Fruit fly (Drosophila melanogaster) whole organism, prepupa: ENCODE results near the gene IA-2.

ENCODE experiments used
- CG10631 ChIP-seq: fragments of 200-800 bp; sonication (Bioruptor generic); optimal IDR thresholded peaks from 2 replicates; lab custom pipeline; 2016; ENCODE audit warnings: missing biosample characterization, missing genetic modification characterization
- CG10669 ChIP-seq: fragments of 200-800 bp; sonication (Bioruptor generic); optimal IDR thresholded peaks from 3 replicates; lab custom pipeline; 2018; ENCODE audit warnings: missing biosample characterization, mild to moderate bottlenecking, missing genetic modification characterization, moderate library complexity
- CG11294 ChIP-seq: fragments of 200-800 bp; sonication (Bioruptor generic); IDR thresholded peaks from 2 replicates; pipeline ENCODE4 v1.3.6; 2022; ENCODE audit warnings: missing biosample characterization, missing genetic modification characterization
- CG11762 ChIP-seq: fragments of 200-800 bp; sonication (Bioruptor generic); optimal IDR thresholded peaks from 3 replicates; lab custom pipeline; 2016; ENCODE audit warnings: missing biosample characterization, missing genetic modification characterization; ENCODE audit not compliant: insufficient read depth
- CG11902 ChIP-seq: fragments of 200-800 bp; sonication (Bioruptor generic); optimal IDR thresholded peaks from 3 replicates; lab custom pipeline; 2016; ENCODE audit warnings: missing biosample characterization, missing genetic modification characterization
- CG15336 ChIP-seq: fragments of 200-800 bp; sonication (Bioruptor generic); IDR thresholded peaks from 2 replicates; pipeline ENCODE4 v1.3.6; 2022; ENCODE audit warnings: missing biosample characterization, missing genetic modification characterization
- CG16779 ChIP-seq: fragments of 200-800 bp; sonication (Bioruptor generic); optimal IDR thresholded peaks from 3 replicates; lab custom pipeline; 2017; ENCODE audit warnings: missing biosample characterization, mild to moderate bottlenecking, missing genetic modification characterization
- CG3032 ChIP-seq: fragments of 200-800 bp; optimal IDR thresholded peaks from 2 replicates; lab custom pipeline; 2019; ENCODE audit warnings: missing biosample characterization, mild to moderate bottlenecking, missing genetic modification characterization, moderate library complexity
- CG32006 ChIP-seq: fragments of 200-800 bp; sonication (Bioruptor generic); optimal IDR thresholded peaks from 3 replicates; lab custom pipeline; 2017; ENCODE audit warnings: missing biosample characterization, mild to moderate bottlenecking, missing genetic modification characterization
- CG34406 ChIP-seq: fragments of 200-800 bp; sonication (Bioruptor generic); optimal IDR thresholded peaks from 3 replicates; lab custom pipeline; 2016; ENCODE audit warnings: missing biosample characterization, missing genetic modification characterization
- CG4318 ChIP-seq: fragments of 200-800 bp; sonication (Bioruptor generic); optimal IDR thresholded peaks from 3 replicates; lab custom pipeline; 2017; ENCODE audit warnings: missing biosample characterization, mild to moderate bottlenecking, missing genetic modification characterization
- CG6163 ChIP-seq: fragments of 200-800 bp; sonication (Bioruptor generic); IDR thresholded peaks from 3 replicates; pipeline ENCODE4 v1.3.6; 2022; ENCODE audit warnings: missing biosample characterization, missing genetic modification characterization
- CG6276 ChIP-seq: fragments of 200-800 bp; sonication (Bioruptor generic); optimal IDR thresholded peaks from 2 replicates; lab custom pipeline; 2017; ENCODE audit warnings: missing biosample characterization, mild to moderate bottlenecking, missing genetic modification characterization
- CG6808 ChIP-seq: fragments of 200-800 bp; sonication (Bioruptor generic); optimal IDR thresholded peaks from 3 replicates; lab custom pipeline; 2017; ENCODE audit warnings: missing biosample characterization, missing genetic modification characterization, mild to moderate bottlenecking, moderate library complexity, missing genetic modification reagents
- CG8319 ChIP-seq: fragments of 200-800 bp; sonication (Bioruptor generic); optimal IDR thresholded peaks from 3 replicates; lab custom pipeline; 2016; ENCODE audit warnings: missing biosample characterization, missing genetic modification characterization
- CG8632 ChIP-seq: fragments of 200-800 bp; sonication (Bioruptor generic); optimal IDR thresholded peaks from 3 replicates; lab custom pipeline; 2016; ENCODE audit warnings: missing biosample characterization, missing genetic modification characterization
- CG9139 ChIP-seq: fragments of 200-800 bp; sonication (Bioruptor generic); optimal IDR thresholded peaks from 3 replicates; lab custom pipeline; 2017; ENCODE audit warnings: missing biosample characterization, mild to moderate bottlenecking, missing genetic modification characterization
- Eip75B ChIP-seq: fragments of 200-800 bp; sonication (Bioruptor generic); optimal IDR thresholded peaks from 3 replicates; lab custom pipeline; 2016; ENCODE audit warnings: missing biosample characterization, missing genetic modification characterization
- Eip78C ChIP-seq: fragments of 200-800 bp; sonication (Bioruptor generic); peaks from one replicate; lab custom pipeline; 2016; ENCODE audit warnings: missing biosample characterization, missing genetic modification characterization
- Eip93F ChIP-seq: fragments of 200-800 bp; sonication (Bioruptor generic); optimal IDR thresholded peaks from 2 replicates; lab custom pipeline; 2016; ENCODE audit warnings: missing biosample characterization, mild to moderate bottlenecking, missing genetic modification characterization
- Ets21C ChIP-seq: fragments of 200-800 bp; sonication (Bioruptor generic); optimal IDR thresholded peaks from 3 replicates; lab custom pipeline; 2016; ENCODE audit warnings: missing biosample characterization, missing genetic modification characterization
- Ets96B ChIP-seq: fragments of 200-800 bp; optimal IDR thresholded peaks from 2 replicates; lab custom pipeline; 2019; ENCODE audit warnings: missing biosample characterization, mild to moderate bottlenecking, missing genetic modification characterization, moderate library complexity
- Gug ChIP-seq: fragments of 200-800 bp; sonication (Bioruptor generic); IDR thresholded peaks from 2 replicates; pipeline ENCODE4 v1.3.6; 2022; ENCODE audit warnings: missing biosample characterization, missing genetic modification characterization
- Hr38 ChIP-seq: sonication (Bioruptor generic); optimal IDR thresholded peaks from 2 replicates; lab custom pipeline; 2016; ENCODE audit warnings: missing biosample characterization, missing genetic modification characterization
- Hr39 ChIP-seq: fragments of 200-800 bp; sonication (Bioruptor generic); optimal IDR thresholded peaks from 2 replicates; lab custom pipeline; 2016; ENCODE audit warnings: missing biosample characterization, missing genetic modification characterization
- Hr4 ChIP-seq: fragments of 200-800 bp; sonication (Bioruptor generic); optimal IDR thresholded peaks from 3 replicates; lab custom pipeline; 2016; ENCODE audit warnings: missing biosample characterization, missing genetic modification characterization
- Met ChIP-seq: fragments of 200-800 bp; sonication (Bioruptor generic); optimal IDR thresholded peaks from 3 replicates; lab custom pipeline; 2016; ENCODE audit warnings: missing biosample characterization, missing genetic modification characterization
- Sox102F ChIP-seq: fragments of 200-800 bp; sonication (Bioruptor generic); optimal IDR thresholded peaks from 2 replicates; lab custom pipeline; 2016; ENCODE audit warnings: missing biosample characterization, mild to moderate bottlenecking, missing genetic modification characterization
- Sox14 ChIP-seq: fragments of 200-800 bp; sonication (Bioruptor generic); optimal IDR thresholded peaks from 3 replicates; lab custom pipeline; 2016; ENCODE audit warnings: missing biosample characterization, missing genetic modification characterization
- Sox15 ChIP-seq: fragments of 200-800 bp; sonication (Bioruptor generic); optimal IDR thresholded peaks from 3 replicates; lab custom pipeline; 2016; ENCODE audit warnings: missing biosample characterization, missing genetic modification characterization
- acj6 ChIP-seq: fragments of 200-800 bp; sonication (Bioruptor generic); optimal IDR thresholded peaks from 3 replicates; lab custom pipeline; 2016; ENCODE audit warnings: missing biosample characterization, missing genetic modification characterization
- cyc ChIP-seq: fragments of 200-800 bp; sonication (Bioruptor generic); optimal IDR thresholded peaks from 3 replicates; lab custom pipeline; 2016; ENCODE audit warnings: missing biosample characterization, missing genetic modification characterization
- dac ChIP-seq: fragments of 200-800 bp; sonication (Bioruptor generic); optimal IDR thresholded peaks from 2 replicates; lab custom pipeline; 2017; ENCODE audit warnings: missing biosample characterization, mild to moderate bottlenecking, missing genetic modification characterization
- dsx ChIP-seq: fragments of 200-800 bp; optimal IDR thresholded peaks from 3 replicates; lab custom pipeline; 2019; ENCODE audit warnings: missing biosample characterization, mild to moderate bottlenecking, missing genetic modification characterization, moderate library complexity; ENCODE audit not compliant: poor library complexity, severe bottlenecking
- eg ChIP-seq: fragments of 200-800 bp; sonication (Bioruptor generic); IDR thresholded peaks from 3 replicates; pipeline ENCODE4 v1.3.6; 2022; ENCODE audit warnings: missing biosample characterization, missing genetic modification characterization
- esn ChIP-seq: fragments of 200-800 bp; sonication (Bioruptor generic); optimal IDR thresholded peaks from 2 replicates; lab custom pipeline; 2016; ENCODE audit warnings: missing biosample characterization, mild to moderate bottlenecking, missing genetic modification characterization, moderate library complexity
- fd59A ChIP-seq: fragments of 200-800 bp; sonication (Bioruptor generic); optimal IDR thresholded peaks from 2 replicates; lab custom pipeline; 2017; ENCODE audit warnings: missing biosample characterization, mild to moderate bottlenecking, missing genetic modification characterization, missing genetic modification reagents
- fd85E ChIP-seq: fragments of 200-800 bp; sonication (Bioruptor generic); optimal IDR thresholded peaks from 3 replicates; lab custom pipeline; 2016; ENCODE audit warnings: missing biosample characterization, missing genetic modification characterization
- lz ChIP-seq: fragments of 200-800 bp; sonication (Bioruptor generic); optimal IDR thresholded peaks from 3 replicates; lab custom pipeline; 2016; ENCODE audit warnings: missing biosample characterization, missing genetic modification characterization
- pdm3 ChIP-seq: fragments of 200-800 bp; sonication (Bioruptor generic); optimal IDR thresholded peaks from 3 replicates; lab custom pipeline; 2016; ENCODE audit warnings: missing biosample characterization, missing genetic modification characterization
- spab ChIP-seq: fragments of 200-800 bp; sonication (Bioruptor generic); optimal IDR thresholded peaks from 2 replicates; lab custom pipeline; 2017; ENCODE audit warnings: missing biosample characterization, mild to moderate bottlenecking, missing genetic modification characterization, missing genetic modification reagents
- ss ChIP-seq, 2 experiments: fragments of 200-800 bp; sonication (Bioruptor generic); optimal IDR thresholded peaks; 2 replicates in 1 of 2; 3 replicates in 1 of 2; lab custom pipeline; 2017 to 2018; ENCODE audit warnings: mild to moderate bottlenecking in 2 of 2, missing biosample characterization in 2 of 2, missing genetic modification characterization in 2 of 2, moderate library complexity in 1 of 2
- svp ChIP-seq: fragments of 200-800 bp; sonication (Bioruptor generic); peaks from one replicate; lab custom pipeline; 2016; ENCODE audit warnings: missing biosample characterization, missing genetic modification characterization

Gene IA-2

DNA sequence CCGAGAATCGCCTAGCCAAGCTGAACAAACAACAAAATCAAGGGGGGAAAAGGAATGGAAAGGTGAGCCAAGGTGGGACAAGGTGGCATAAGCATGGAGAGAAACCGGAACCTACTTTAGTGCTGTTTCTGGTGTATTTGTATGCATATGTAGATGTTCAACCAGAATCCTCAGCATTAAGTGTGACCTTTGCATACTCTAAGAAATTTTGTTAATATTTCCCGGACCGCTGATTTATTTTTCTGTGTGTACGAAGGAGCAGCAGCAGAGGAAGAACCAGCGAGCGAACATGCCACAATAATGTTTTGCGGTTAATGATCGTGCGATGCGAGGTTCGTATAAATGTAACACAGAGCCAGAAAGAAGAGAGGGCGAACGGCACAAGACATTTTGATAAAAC, 17.2 kb upstream of the IA-2 start (continued):
- TF ChIP-seq CG10669 (GFP tag; lab: Kevin White, UChicago) (peak; percentile 76), esn (peak; percentile 86), Ets21C (GFP tag; lab: Kevin White, UChicago) (peak; percentile 77), cyc (GFP tag; lab: Kevin White, UChicago) (peak; percentile 87), svp (GFP tag; lab: Kevin White, UChicago) (peak; percentile 95), lz (GFP tag; lab: Kevin White, UChicago) (peak; percentile 83), CG6163 (GFP tag; lab: Robert Waterston, UW) (peak; percentile 89), fd85E (no peak)

DNA sequence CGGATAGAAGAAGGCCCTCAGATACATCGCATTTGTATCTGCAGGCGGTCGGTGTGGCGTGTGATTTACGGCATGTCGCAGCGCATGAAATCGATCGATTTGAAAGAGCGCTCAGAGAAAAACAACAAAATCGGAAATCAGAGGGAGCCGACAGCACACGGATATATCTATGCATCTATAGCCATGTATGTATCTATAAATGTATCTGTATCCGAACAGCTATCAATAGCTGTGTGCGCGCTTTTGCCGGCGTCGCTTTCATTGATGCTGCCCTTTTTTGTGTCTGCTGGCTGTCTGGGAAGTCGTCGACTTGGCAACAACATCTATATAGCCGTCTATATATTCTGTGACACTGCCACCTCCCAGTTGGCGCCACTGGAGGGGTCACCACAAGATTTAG, 16.7 kb upstream of the IA-2 start:
- TF ChIP-seq Eip75B (GFP tag; lab: Kevin White, UChicago) (no peak), cyc (GFP tag; lab: Kevin White, UChicago) (no peak), acj6 (no peak), Sox15 (GFP tag; lab: Kevin White, UChicago) (no peak), Eip93F (no peak), Sox14 (GFP tag; lab: Kevin White, UChicago) (no peak), CG15336 (no peak), CG8632 (no peak), Sox102F (no peak), spab (no peak), fd59A (GFP tag; lab: Kevin White, UChicago) (no peak), Hr39 (GFP tag; lab: Kevin White, UChicago) (no peak)

DNA sequence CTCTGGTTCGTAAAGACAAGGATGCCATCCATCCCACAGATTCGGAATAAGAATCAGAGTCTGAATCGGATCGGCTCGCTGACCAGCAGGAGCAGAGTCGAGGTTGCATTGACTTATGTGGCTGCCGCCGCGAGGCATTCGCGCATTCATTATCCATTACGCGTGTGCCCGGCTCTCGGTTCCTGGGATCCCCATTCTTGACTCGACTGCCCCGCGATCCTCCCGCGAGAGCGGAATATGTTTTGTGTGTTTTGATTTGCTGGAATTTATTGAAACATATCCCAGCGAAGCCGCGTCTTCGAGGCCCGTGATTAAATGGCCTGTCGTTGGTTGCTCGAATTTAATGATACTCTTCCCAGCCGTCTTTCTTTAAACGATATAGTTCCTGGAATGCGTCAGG, 15.8 kb upstream of the IA-2 start:
- TF ChIP-seq Eip78C (GFP tag; lab: Kevin White, UChicago) (no peak), dsx (GFP tag; lab: Kevin White, UChicago) (no peak), Hr38 (GFP tag; lab: Kevin White, UChicago) (no peak), CG11294 (GFP tag; lab: Robert Waterston, UW) (no peak), Met (no peak), Sox15 (GFP tag; lab: Kevin White, UChicago) (no peak), eg (GFP tag; lab: Robert Waterston, UW) (no peak), Eip93F (no peak), CG11902 (GFP tag; lab: Kevin White, UChicago) (no peak), CG4318 (no peak), CG3032 (tag; lab: Kevin White, UChicago) (no peak), svp (GFP tag; lab: Kevin White, UChicago) (no peak), Ets21C (GFP tag; lab: Kevin White, UChicago) (no peak)

DNA sequence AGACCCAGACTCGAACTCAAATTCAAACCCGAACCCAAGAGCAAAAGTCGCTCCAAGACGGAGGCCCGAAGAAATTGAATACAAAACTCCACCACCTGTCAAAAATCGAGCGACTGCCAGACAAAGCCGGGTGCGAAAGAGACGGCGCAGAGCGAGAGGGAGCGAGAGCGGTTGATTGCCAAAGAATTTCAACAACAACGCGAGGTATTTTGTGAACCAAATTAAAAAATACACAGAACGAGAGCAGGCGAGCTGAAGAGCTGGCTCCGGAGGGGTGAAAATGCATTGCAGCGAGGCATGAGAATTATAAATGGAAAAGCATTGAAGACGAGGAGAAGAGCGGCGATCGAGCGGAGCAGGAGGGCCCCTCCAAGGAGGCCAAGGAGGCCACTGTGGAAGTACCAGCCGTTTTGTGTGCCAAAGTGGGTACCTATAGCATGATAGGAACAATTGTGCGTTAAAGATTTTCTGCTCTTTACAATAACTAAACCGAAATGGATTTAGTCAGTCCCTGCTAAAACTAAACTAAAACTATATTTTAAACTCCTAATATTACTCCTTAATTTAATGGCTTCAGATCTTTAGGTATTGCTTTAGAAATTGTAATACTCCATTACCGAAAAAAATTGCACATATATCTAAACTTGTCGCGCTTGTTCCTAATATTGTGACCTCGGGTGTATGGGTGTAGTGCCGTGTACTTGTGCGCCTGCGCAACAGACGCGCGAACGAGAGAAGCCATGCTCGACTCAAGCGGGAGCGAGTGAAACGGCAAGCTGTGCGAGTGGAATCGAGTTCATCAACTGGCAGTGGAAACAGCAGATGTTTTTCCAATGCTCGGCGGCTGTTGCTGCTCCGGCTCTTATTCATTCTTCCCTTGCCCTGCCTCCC, 14.9 kb upstream of the IA-2 start:
- TF ChIP-seq CG9139 (GFP tag; lab: Kevin White, UChicago) (peak; percentile 33), Hr38 (GFP tag; lab: Kevin White, UChicago) (no peak), CG8319 (GFP tag; lab: Kevin White, UChicago) (peak; percentile 50), CG10631 (GFP tag; lab: Kevin White, UChicago) (peak; percentile 68), CG16779 (tag; lab: Kevin White, UChicago) (peak; percentile 48), fd85E (no peak), dac (GFP tag; lab: Kevin White, UChicago) (peak; percentile 8), CG15336 (0 out of 2 replicates have a peak, but pooled peaks have one; percentile 27), Gug (GFP tag; lab: Robert Waterston, UW) (no peak), Ets96B (tag; lab: Kevin White, UChicago) (peak; percentile 79), acj6 (peak; percentile 77), CG34406 (GFP tag; lab: Kevin White, UChicago) (peak; percentile 68), spab (peak; percentile 66), Hr4 (GFP tag; lab: Kevin White, UChicago) (peak; percentile 53), ss (GFP tag; optimal IDR thresholded peaks at IDR 0.05; lab: Kevin White, UChicago) (peak; percentile 63 to 75), pdm3 (GFP tag; lab: Kevin White, UChicago) (peak; percentile 61), CG6808 (peak; percentile 82), Sox15 (GFP tag; lab: Kevin White, UChicago) (peak; percentile 57), CG6276 (GFP tag; lab: Kevin White, UChicago) (peak; percentile 28), esn (peak; percentile 83), Hr39 (GFP tag; lab: Kevin White, UChicago) (peak; percentile 83), dsx (GFP tag; lab: Kevin White, UChicago) (peak; percentile 74), CG11762 (peak; percentile 47), Sox14 (GFP tag; lab: Kevin White, UChicago) (peak; percentile 71), CG11902 (GFP tag; lab: Kevin White, UChicago) (peak; percentile 58), CG32006 (GFP tag; lab: Kevin White, UChicago) (peak; percentile 63)
